Worm (Caenorhabditis elegans): ENCODE results near the gene F26G1.10.

ce11 chrII:4737348-4737747 is 36.8 kb upstream of the F26G1.10 start, which contains the start of gene ctsa-1.1:
- TF ChIP-seq unc-39 (tag; optimal IDR thresholded peaks at IDR 0.05) (no peak), tbx-8 (GFP tag; optimal IDR thresholded peaks at IDR 0.05) (no peak), sptf-1 (tag; optimal IDR thresholded peaks at IDR 0.05) (no peak), pha-4 (tag; optimal IDR thresholded peaks at IDR 0.05) (no peak), unc-120 (tag; optimal IDR thresholded peaks at IDR 0.05; ENCODE audit: poor library complexity, severe bottlenecking) (no peak), nhr-237 (tag; optimal IDR thresholded peaks at IDR 0.05) (no peak), snpc-4 (tag; optimal IDR thresholded peaks at IDR 0.05) (no peak), nhr-28 (tag; optimal IDR thresholded peaks at IDR 0.05) (no peak), blmp-1 (tag; optimal IDR thresholded peaks at IDR 0.05) (no peak), ceh-83 (GFP tag; optimal IDR thresholded peaks at IDR 0.05) (no peak), nhr-12 (tag; optimal IDR thresholded peaks at IDR 0.05) (no peak), ztf-11 (tag; optimal IDR thresholded peaks at IDR 0.05) (no peak), unc-62 (GFP tag; optimal IDR thresholded peaks at IDR 0.05) (no peak), lsy-2 (tag; optimal IDR thresholded peaks at IDR 0.05) (no peak)

Data from whole organism, mixed stage, embryonic.